Fruit fly (Drosophila melanogaster) whole organism, prepupa: ENCODE measurements around the gene fzo.

Source experiments
- Blimp-1 ChIP-seq: fragments of 200-800 bp; sonication (Bioruptor generic); optimal IDR thresholded peaks from 3 replicates; lab custom pipeline; 2017; ENCODE audit warnings: missing biosample characterization, missing genetic modification characterization, mild to moderate bottlenecking, moderate library complexity, missing genetic modification reagents
- CG11902 ChIP-seq: fragments of 200-800 bp; sonication (Bioruptor generic); optimal IDR thresholded peaks from 3 replicates; lab custom pipeline; 2016; ENCODE audit warnings: missing biosample characterization, missing genetic modification characterization
- CG1621 ChIP-seq: fragments of 200-800 bp; sonication (Bioruptor generic); optimal IDR thresholded peaks from 3 replicates; lab custom pipeline; 2018; ENCODE audit warnings: missing biosample characterization, mild to moderate bottlenecking, missing genetic modification characterization
- CG16779 ChIP-seq: fragments of 200-800 bp; sonication (Bioruptor generic); optimal IDR thresholded peaks from 3 replicates; lab custom pipeline; 2017; ENCODE audit warnings: missing biosample characterization, mild to moderate bottlenecking, missing genetic modification characterization
- CG3032 ChIP-seq: fragments of 200-800 bp; optimal IDR thresholded peaks from 2 replicates; lab custom pipeline; 2019; ENCODE audit warnings: missing biosample characterization, mild to moderate bottlenecking, missing genetic modification characterization, moderate library complexity
- CG32006 ChIP-seq: fragments of 200-800 bp; sonication (Bioruptor generic); optimal IDR thresholded peaks from 3 replicates; lab custom pipeline; 2017; ENCODE audit warnings: missing biosample characterization, mild to moderate bottlenecking, missing genetic modification characterization
- CG3919 ChIP-seq: fragments of 200-800 bp; sonication (Bioruptor generic); optimal IDR thresholded peaks from 3 replicates; lab custom pipeline; 2016; ENCODE audit warnings: missing biosample characterization, missing genetic modification characterization
- CG4318 ChIP-seq: fragments of 200-800 bp; sonication (Bioruptor generic); optimal IDR thresholded peaks from 3 replicates; lab custom pipeline; 2017; ENCODE audit warnings: missing biosample characterization, mild to moderate bottlenecking, missing genetic modification characterization
- CG6276 ChIP-seq: fragments of 200-800 bp; sonication (Bioruptor generic); optimal IDR thresholded peaks from 2 replicates; lab custom pipeline; 2017; ENCODE audit warnings: missing biosample characterization, mild to moderate bottlenecking, missing genetic modification characterization
- CG6808 ChIP-seq: fragments of 200-800 bp; sonication (Bioruptor generic); optimal IDR thresholded peaks from 3 replicates; lab custom pipeline; 2017; ENCODE audit warnings: missing biosample characterization, missing genetic modification characterization, mild to moderate bottlenecking, moderate library complexity, missing genetic modification reagents
- CG6854 ChIP-seq: fragments of 200-800 bp; sonication (Bioruptor generic); optimal IDR thresholded peaks from 2 replicates; lab custom pipeline; 2017; ENCODE audit warnings: missing biosample characterization, mild to moderate bottlenecking, missing genetic modification characterization
- CG7368 ChIP-seq: fragments of 200-800 bp; sonication (Bioruptor generic); optimal IDR thresholded peaks from 3 replicates; lab custom pipeline; 2016; ENCODE audit warnings: missing biosample characterization, missing genetic modification characterization
- CG8119 ChIP-seq: fragments of 200-800 bp; sonication (Bioruptor generic); IDR thresholded peaks from 3 replicates; pipeline ENCODE4 v1.3.6; 2022; ENCODE audit warnings: missing biosample characterization, missing genetic modification characterization
- CG8632 ChIP-seq: fragments of 200-800 bp; sonication (Bioruptor generic); optimal IDR thresholded peaks from 3 replicates; lab custom pipeline; 2016; ENCODE audit warnings: missing biosample characterization, missing genetic modification characterization
- CG9139 ChIP-seq: fragments of 200-800 bp; sonication (Bioruptor generic); optimal IDR thresholded peaks from 3 replicates; lab custom pipeline; 2017; ENCODE audit warnings: missing biosample characterization, mild to moderate bottlenecking, missing genetic modification characterization
- Eip78C ChIP-seq: fragments of 200-800 bp; sonication (Bioruptor generic); peaks from one replicate; lab custom pipeline; 2016; ENCODE audit warnings: missing biosample characterization, missing genetic modification characterization
- Eip93F ChIP-seq: fragments of 200-800 bp; sonication (Bioruptor generic); optimal IDR thresholded peaks from 2 replicates; lab custom pipeline; 2016; ENCODE audit warnings: missing biosample characterization, mild to moderate bottlenecking, missing genetic modification characterization
- Ets21C ChIP-seq: fragments of 200-800 bp; sonication (Bioruptor generic); optimal IDR thresholded peaks from 3 replicates; lab custom pipeline; 2016; ENCODE audit warnings: missing biosample characterization, missing genetic modification characterization
- Ets96B ChIP-seq: fragments of 200-800 bp; optimal IDR thresholded peaks from 2 replicates; lab custom pipeline; 2019; ENCODE audit warnings: missing biosample characterization, mild to moderate bottlenecking, missing genetic modification characterization, moderate library complexity
- Gug ChIP-seq: fragments of 200-800 bp; sonication (Bioruptor generic); IDR thresholded peaks from 2 replicates; pipeline ENCODE4 v1.3.6; 2022; ENCODE audit warnings: missing biosample characterization, missing genetic modification characterization
- Hr38 ChIP-seq: sonication (Bioruptor generic); optimal IDR thresholded peaks from 2 replicates; lab custom pipeline; 2016; ENCODE audit warnings: missing biosample characterization, missing genetic modification characterization
- Hr39 ChIP-seq: fragments of 200-800 bp; sonication (Bioruptor generic); optimal IDR thresholded peaks from 2 replicates; lab custom pipeline; 2016; ENCODE audit warnings: missing biosample characterization, missing genetic modification characterization
- Hr4 ChIP-seq: fragments of 200-800 bp; sonication (Bioruptor generic); optimal IDR thresholded peaks from 3 replicates; lab custom pipeline; 2016; ENCODE audit warnings: missing biosample characterization, missing genetic modification characterization
- Lpt ChIP-seq: fragments of 200-800 bp; sonication (Bioruptor generic); optimal IDR thresholded peaks from 3 replicates; lab custom pipeline; 2016; ENCODE audit warnings: missing biosample characterization, missing genetic modification characterization
- Met ChIP-seq: fragments of 200-800 bp; sonication (Bioruptor generic); optimal IDR thresholded peaks from 3 replicates; lab custom pipeline; 2016; ENCODE audit warnings: missing biosample characterization, missing genetic modification characterization
- Smox ChIP-seq: fragments of 200-800 bp; sonication (Bioruptor generic); optimal IDR thresholded peaks from 3 replicates; lab custom pipeline; 2016; ENCODE audit warnings: missing biosample characterization, missing genetic modification characterization
- Sox102F ChIP-seq: fragments of 200-800 bp; sonication (Bioruptor generic); optimal IDR thresholded peaks from 2 replicates; lab custom pipeline; 2016; ENCODE audit warnings: missing biosample characterization, mild to moderate bottlenecking, missing genetic modification characterization
- Sox15 ChIP-seq: fragments of 200-800 bp; sonication (Bioruptor generic); optimal IDR thresholded peaks from 3 replicates; lab custom pipeline; 2016; ENCODE audit warnings: missing biosample characterization, missing genetic modification characterization
- achi ChIP-seq: fragments of 200-800 bp; sonication (Bioruptor generic); optimal IDR thresholded peaks from 3 replicates; lab custom pipeline; 2016; ENCODE audit warnings: missing biosample characterization, missing genetic modification characterization
- acj6 ChIP-seq: fragments of 200-800 bp; sonication (Bioruptor generic); optimal IDR thresholded peaks from 3 replicates; lab custom pipeline; 2016; ENCODE audit warnings: missing biosample characterization, missing genetic modification characterization
- dac ChIP-seq: fragments of 200-800 bp; sonication (Bioruptor generic); optimal IDR thresholded peaks from 2 replicates; lab custom pipeline; 2017; ENCODE audit warnings: missing biosample characterization, mild to moderate bottlenecking, missing genetic modification characterization
- eg ChIP-seq: fragments of 200-800 bp; sonication (Bioruptor generic); IDR thresholded peaks from 3 replicates; pipeline ENCODE4 v1.3.6; 2022; ENCODE audit warnings: missing biosample characterization, missing genetic modification characterization
- esn ChIP-seq: fragments of 200-800 bp; sonication (Bioruptor generic); optimal IDR thresholded peaks from 2 replicates; lab custom pipeline; 2016; ENCODE audit warnings: missing biosample characterization, mild to moderate bottlenecking, missing genetic modification characterization, moderate library complexity
- fd59A ChIP-seq: fragments of 200-800 bp; sonication (Bioruptor generic); optimal IDR thresholded peaks from 2 replicates; lab custom pipeline; 2017; ENCODE audit warnings: missing biosample characterization, mild to moderate bottlenecking, missing genetic modification characterization, missing genetic modification reagents
- fkh ChIP-seq: fragments of 200-800 bp; sonication (Bioruptor generic); optimal IDR thresholded peaks from 3 replicates; lab custom pipeline; 2017; ENCODE audit warnings: missing biosample characterization, mild to moderate bottlenecking, missing genetic modification characterization, moderate library complexity
- lz ChIP-seq: fragments of 200-800 bp; sonication (Bioruptor generic); optimal IDR thresholded peaks from 3 replicates; lab custom pipeline; 2016; ENCODE audit warnings: missing biosample characterization, missing genetic modification characterization
- net ChIP-seq: fragments of 200-800 bp; sonication (Bioruptor generic); optimal IDR thresholded peaks from 3 replicates; lab custom pipeline; 2016; ENCODE audit warnings: missing biosample characterization, missing genetic modification characterization
- salr ChIP-seq, 2 experiments: fragments of 200-800 bp; sonication (Bioruptor generic); optimal IDR thresholded peaks; 3 replicates each; lab custom pipeline; 2016 to 2018; ENCODE audit warnings: missing biosample characterization in 2 of 2, missing genetic modification characterization in 2 of 2, mild to moderate bottlenecking in 1 of 2
- ss ChIP-seq, 2 experiments: fragments of 200-800 bp; sonication (Bioruptor generic); optimal IDR thresholded peaks; 2 replicates in 1 of 2; 3 replicates in 1 of 2; lab custom pipeline; 2017 to 2018; ENCODE audit warnings: mild to moderate bottlenecking in 2 of 2, missing biosample characterization in 2 of 2, missing genetic modification characterization in 2 of 2, moderate library complexity in 1 of 2
- svp ChIP-seq: fragments of 200-800 bp; sonication (Bioruptor generic); peaks from one replicate; lab custom pipeline; 2016; ENCODE audit warnings: missing biosample characterization, missing genetic modification characterization

The fzo gene

DNA sequence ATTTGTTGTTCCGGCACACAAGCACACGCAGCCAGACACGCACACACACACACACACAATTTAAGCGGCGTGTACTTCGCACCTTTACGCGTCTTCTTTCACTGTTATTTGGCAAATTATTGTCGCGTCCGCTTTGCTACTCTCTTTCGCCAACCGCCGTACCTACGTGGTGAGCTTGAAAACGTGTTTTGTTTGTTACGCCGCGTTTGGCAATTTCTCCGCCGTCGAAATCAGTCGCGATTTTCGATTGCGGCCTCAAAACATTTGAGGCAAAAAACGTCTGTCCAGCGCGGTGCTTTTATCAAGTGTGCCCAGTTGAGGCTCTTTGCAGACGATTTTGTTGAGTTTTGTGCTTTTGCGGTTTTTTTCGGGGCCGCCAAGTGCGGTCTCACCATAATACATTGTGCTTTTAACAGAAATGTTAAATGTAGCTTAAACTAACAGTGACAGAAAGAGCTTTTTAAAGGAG, 17.9 kb upstream of the fzo start (continued):
- peak; percentile 57 for TF ChIP-seq CG6808 (GFP tag; lab: Kevin White, UChicago)
- peak; percentile 5; the same call in 1 of the 3 replicates for TF ChIP-seq eg (GFP tag; lab: Robert Waterston, UW)
- peak; percentile 7 for TF ChIP-seq net
- TF ChIP-seq Ets96B: no peak
- no peak for TF ChIP-seq CG3032 (tag; lab: Kevin White, UChicago)
- no peak for TF ChIP-seq Hr39 (GFP tag; lab: Kevin White, UChicago)
- no peak for TF ChIP-seq salr (GFP tag; optimal IDR thresholded peaks at IDR 0.05; lab: Kevin White, UChicago)
- no peak for TF ChIP-seq Smox (GFP tag; lab: Kevin White, UChicago)
- TF ChIP-seq CG1621 (tag; lab: Kevin White, UChicago): peak; percentile 25
- peak; percentile 17; the same call in 1 of the 3 replicates for TF ChIP-seq CG8119
- no peak for TF ChIP-seq Hr4
- peak; percentile 81 for TF ChIP-seq svp (GFP tag; lab: Kevin White, UChicago)
- TF ChIP-seq fd59A: no peak
- TF ChIP-seq CG6854: peak; percentile 80
- TF ChIP-seq CG11902 (GFP tag; lab: Kevin White, UChicago): no peak
- peak; percentile 20 for TF ChIP-seq CG9139 (GFP tag; lab: Kevin White, UChicago)
- peak; percentile 45 for TF ChIP-seq CG16779 (tag; lab: Kevin White, UChicago)
- TF ChIP-seq CG4318 (GFP tag; lab: Kevin White, UChicago): no peak
- peak; percentile 30 for TF ChIP-seq Blimp-1 (GFP tag; lab: Kevin White, UChicago)
- peak; percentile 8 for TF ChIP-seq Met (GFP tag; lab: Kevin White, UChicago)
- TF ChIP-seq CG6276: peak; percentile 60
- TF ChIP-seq CG8632 (GFP tag; lab: Kevin White, UChicago): no peak
- TF ChIP-seq dac (GFP tag; lab: Kevin White, UChicago): no peak
- TF ChIP-seq Sox15 (GFP tag; lab: Kevin White, UChicago): no peak
- TF ChIP-seq CG7368 (GFP tag; lab: Kevin White, UChicago): no peak
- TF ChIP-seq esn (GFP tag; lab: Kevin White, UChicago): peak; percentile 24
- TF ChIP-seq achi (GFP tag; lab: Kevin White, UChicago): peak; percentile 7
- no peak for TF ChIP-seq CG32006 (GFP tag; lab: Kevin White, UChicago)
- no peak for TF ChIP-seq Ets21C
- TF ChIP-seq Eip93F (GFP tag; lab: Kevin White, UChicago): peak; percentile 73
- TF ChIP-seq Gug: no peak
- TF ChIP-seq Hr38 (GFP tag; lab: Kevin White, UChicago): no peak
- peak; percentile 59 for TF ChIP-seq Eip78C (GFP tag; lab: Kevin White, UChicago)
- TF ChIP-seq Sox102F: peak; percentile 53
- peak; percentile 10 for TF ChIP-seq lz (GFP tag; lab: Kevin White, UChicago)
- no peak for TF ChIP-seq fkh (GFP tag; lab: Kevin White, UChicago)

- TF ChIP-seq CG32006 (GFP tag; lab: Kevin White, UChicago): peak; percentile 16
- TF ChIP-seq Met (GFP tag; lab: Kevin White, UChicago): no peak
- TF ChIP-seq ss (GFP tag; optimal IDR thresholded peaks at IDR 0.05; lab: Kevin White, UChicago): no peak
- no peak for TF ChIP-seq acj6 (GFP tag; lab: Kevin White, UChicago)
- no peak for TF ChIP-seq CG3919
- peak; percentile 26 for TF ChIP-seq fkh (GFP tag; lab: Kevin White, UChicago)
- no peak for TF ChIP-seq esn (GFP tag; lab: Kevin White, UChicago)
- TF ChIP-seq eg (GFP tag; lab: Robert Waterston, UW): peak; percentile 4; the same call in 1 of the 3 replicates
- TF ChIP-seq Eip78C (GFP tag; lab: Kevin White, UChicago): peak; percentile 12
- TF ChIP-seq Smox (GFP tag; lab: Kevin White, UChicago): peak; percentile 23
- no peak for TF ChIP-seq Lpt (GFP tag; lab: Kevin White, UChicago)
These were observed 17.3 kb upstream of the fzo start for dm6 chr3R:23221003-23221679.
